Fruit fly (Drosophila melanogaster) whole organism, embryonic: ENCODE results near the gene CG12522.
A peak's percentile ranks its signal among the peaks of the same experiment; 100 is the strongest.

ENCODE experiments used
- Atf3 ChIP-seq: fragments of 200-800 bp; sonication (Bioruptor generic); optimal IDR thresholded peaks from 3 replicates; lab custom pipeline; 2016; ENCODE audit warnings: missing biosample characterization, missing genetic modification characterization
- Atf6 ChIP-seq: fragments of 200-800 bp; sonication (Bioruptor generic); IDR thresholded peaks from 2 replicates; pipeline ENCODE4 v1.3.6; 2022; ENCODE audit warnings: missing biosample characterization, missing genetic modification characterization
- CG1024 ChIP-seq: fragments of 200-800 bp; sonication (Bioruptor generic); IDR thresholded peaks from 2 replicates; pipeline ENCODE4 v1.3.6; 2022; ENCODE audit warnings: missing biosample characterization, missing genetic modification characterization
- CG10321 ChIP-seq: fragments of 200-800 bp; sonication (Bioruptor generic); IDR thresholded peaks from 2 replicates; pipeline ENCODE4 v1.3.6; 2022; ENCODE audit warnings: missing biosample characterization, missing genetic modification characterization
- CG10366 ChIP-seq: fragments of 200-800 bp; sonication (Bioruptor generic); IDR thresholded peaks from 2 replicates; pipeline ENCODE4 v1.3.6; 2022; ENCODE audit warnings: missing biosample characterization, missing genetic modification characterization
- CG11093 ChIP-seq: fragments of 200-800 bp; sonication (Bioruptor generic); IDR thresholded peaks from 3 replicates; pipeline ENCODE4 v1.3.6; 2022; ENCODE audit warnings: missing biosample characterization, missing genetic modification characterization
- CG12942 ChIP-seq: fragments of 200-800 bp; sonication (Bioruptor generic); optimal IDR thresholded peaks from 3 replicates; lab custom pipeline; 2016; ENCODE audit warnings: missing biosample characterization, missing genetic modification characterization
- CG15479 ChIP-seq: fragments of 200-800 bp; sonication (Bioruptor generic); optimal IDR thresholded peaks from 3 replicates; lab custom pipeline; 2019; ENCODE audit warnings: missing biosample characterization, mild to moderate bottlenecking, missing genetic modification characterization, moderate library complexity
- CG15696 ChIP-seq: fragments of 200-800 bp; sonication (Bioruptor generic); optimal IDR thresholded peaks from 2 replicates; lab custom pipeline; 2019; ENCODE audit warnings: missing biosample characterization, mild to moderate bottlenecking, missing genetic modification characterization, moderate library complexity
- CG18262 ChIP-seq: fragments of 200-800 bp; optimal IDR thresholded peaks from 3 replicates; lab custom pipeline; 2019; ENCODE audit warnings: missing biosample characterization, mild to moderate bottlenecking, missing genetic modification characterization, moderate library complexity
- CG31224 ChIP-seq: fragments of 200-800 bp; sonication (Bioruptor generic); IDR thresholded peaks from 2 replicates; pipeline ENCODE4 v1.3.6; 2022; ENCODE audit warnings: missing biosample characterization, missing genetic modification characterization
- CG34422 ChIP-seq: fragments of 200-800 bp; sonication (Bioruptor generic); IDR thresholded peaks from 3 replicates; pipeline ENCODE4 v1.3.6; 2022; ENCODE audit warnings: missing biosample characterization, missing genetic modification characterization
- CG3838 ChIP-seq: fragments of 200-800 bp; sonication (Bioruptor generic); optimal IDR thresholded peaks from 3 replicates; lab custom pipeline; 2016; ENCODE audit warnings: missing biosample characterization, missing genetic modification characterization
- CG3995 ChIP-seq: fragments of 200-800 bp; sonication (Bioruptor generic); optimal IDR thresholded peaks from 3 replicates; lab custom pipeline; 2016; ENCODE audit warnings: missing biosample characterization, missing genetic modification characterization
- CG42726 ChIP-seq: fragments of 200-800 bp; sonication (Bioruptor generic); IDR thresholded peaks from 2 replicates; pipeline ENCODE4 v1.3.6; 2022; ENCODE audit warnings: missing biosample characterization, missing genetic modification characterization; ENCODE audit not compliant: partially characterized antibody
- CG5180 ChIP-seq: fragments of 200-800 bp; sonication (Bioruptor generic); optimal IDR thresholded peaks from 3 replicates; lab custom pipeline; 2017; ENCODE audit warnings: missing biosample characterization, missing genetic modification characterization, mild to moderate bottlenecking, moderate library complexity, missing genetic modification reagents
- CG9609 ChIP-seq: fragments of 200-800 bp; sonication (Bioruptor generic); optimal IDR thresholded peaks from 3 replicates; lab custom pipeline; 2016; ENCODE audit warnings: missing biosample characterization, missing genetic modification characterization
- CTCF ChIP-seq: fragments of 200-800 bp; sonication (Bioruptor generic); optimal IDR thresholded peaks from 2 replicates; lab custom pipeline; 2017; ENCODE audit warnings: missing biosample characterization, mild to moderate bottlenecking, missing genetic modification characterization, moderate library complexity
- D ChIP-seq, 2 experiments: fragments of 200-800 bp in 1 of 2; fragments of >200 bp in 1 of 2; sonication (Bioruptor generic) in 1 of 2; optimal IDR thresholded peaks; 2 replicates in 1 of 2; 3 replicates in 1 of 2; lab custom pipeline; 2017; ENCODE audit warnings: mild to moderate bottlenecking in 1 of 2, missing biosample characterization in 1 of 2, missing genetic modification characterization in 1 of 2, missing genetic modification reagents in 1 of 2
- Deaf1 ChIP-seq: fragments of 200-800 bp; optimal IDR thresholded peaks from 3 replicates; lab custom pipeline; 2019; ENCODE audit warnings: missing biosample characterization, mild to moderate bottlenecking, missing genetic modification characterization, moderate library complexity
- Doc3 ChIP-seq: fragments of 200-800 bp; sonication (Bioruptor generic); IDR thresholded peaks from 3 replicates; pipeline ENCODE4 v1.3.6; 2022; ENCODE audit warnings: missing biosample characterization, missing genetic modification characterization; ENCODE audit not compliant: partially characterized antibody
- Dp ChIP-seq: fragments of 200-800 bp; sonication (Bioruptor generic); optimal IDR thresholded peaks from 2 replicates; lab custom pipeline; 2018; ENCODE audit warnings: missing biosample characterization, mild to moderate bottlenecking, missing genetic modification characterization, moderate library complexity
- E2f1 ChIP-seq: fragments of 200-800 bp; sonication (Bioruptor generic); IDR thresholded peaks from 2 replicates; pipeline ENCODE4 v1.3.6; 2022; ENCODE audit warnings: missing biosample characterization, missing genetic modification characterization
- Hand ChIP-seq: fragments of 200-800 bp; sonication (Bioruptor generic); optimal IDR thresholded peaks from 2 replicates; lab custom pipeline; 2017; ENCODE audit warnings: mild to moderate bottlenecking, missing biosample characterization, missing genetic modification reagents, missing genetic modification characterization
- MESR4 ChIP-seq: fragments of 200-800 bp; sonication (Bioruptor generic); optimal IDR thresholded peaks from 2 replicates; lab custom pipeline; 2018; ENCODE audit warnings: missing biosample characterization, mild to moderate bottlenecking, missing genetic modification characterization, moderate library complexity
- Poxn ChIP-seq: fragments of 200-800 bp; sonication (Bioruptor generic); IDR thresholded peaks from 2 replicates; pipeline ENCODE4 v1.3.6; 2022; ENCODE audit warnings: missing biosample characterization, missing genetic modification characterization
- Trl ChIP-seq, 3 experiments: fragments of >200 bp in 2 of 3; fragments of 200-800 bp in 1 of 3; sonication (Bioruptor generic) in 1 of 3; optimal IDR thresholded peaks; 2 replicates in 1 of 3; 3 replicates in 2 of 3; lab custom pipeline; 2016 to 2017; ENCODE audit warnings: missing biosample characterization in 1 of 3, missing genetic modification characterization in 1 of 3
- ara ChIP-seq: fragments of 200-800 bp; sonication (Bioruptor generic); IDR thresholded peaks from 2 replicates; pipeline ENCODE4 v1.3.6; 2022; ENCODE audit warnings: missing biosample characterization, missing genetic modification characterization
- az2 ChIP-seq: fragments of 200-800 bp; sonication (Bioruptor generic); optimal IDR thresholded peaks from 3 replicates; lab custom pipeline; 2016; ENCODE audit warnings: missing biosample characterization, missing genetic modification characterization
- bowl ChIP-seq: fragments of 200-800 bp; sonication (Bioruptor generic); IDR thresholded peaks from 2 replicates; pipeline ENCODE4 v1.3.6; 2022; ENCODE audit warnings: missing biosample characterization, missing genetic modification characterization
- bsh ChIP-seq, 2 experiments: fragments of 200-800 bp; sonication (Bioruptor generic); optimal IDR thresholded peaks; 2 replicates each; lab custom pipeline; 2017 to 2018; ENCODE audit warnings: mild to moderate bottlenecking in 2 of 2, missing biosample characterization in 2 of 2, missing genetic modification characterization in 2 of 2, moderate library complexity in 1 of 2
- caup ChIP-seq: fragments of 200-800 bp; sonication (Bioruptor generic); optimal IDR thresholded peaks from 3 replicates; lab custom pipeline; 2017; ENCODE audit warnings: missing biosample characterization, mild to moderate bottlenecking, missing genetic modification characterization, moderate library complexity; ENCODE audit not compliant: severe bottlenecking
- chm ChIP-seq: fragments of 200-800 bp; sonication (Bioruptor generic); IDR thresholded peaks from 2 replicates; pipeline ENCODE4 v1.3.6; 2022; ENCODE audit warnings: missing biosample characterization, missing genetic modification characterization
- dimm ChIP-seq: fragments of 200-800 bp; sonication (Bioruptor generic); IDR thresholded peaks from 2 replicates; pipeline ENCODE4 v1.3.6; 2022; ENCODE audit warnings: missing biosample characterization, missing genetic modification characterization
- gcm ChIP-seq: fragments of 200-800 bp; sonication (Bioruptor generic); optimal IDR thresholded peaks from 2 replicates; lab custom pipeline; 2019; ENCODE audit warnings: missing biosample characterization, mild to moderate bottlenecking, missing genetic modification characterization, moderate library complexity
- gem ChIP-seq: fragments of 200-800 bp; sonication (Bioruptor generic); optimal IDR thresholded peaks from 2 replicates; lab custom pipeline; 2019; ENCODE audit warnings: missing biosample characterization, mild to moderate bottlenecking, missing genetic modification characterization, moderate library complexity
- grn ChIP-seq: fragments of 200-800 bp; sonication (Bioruptor generic); optimal IDR thresholded peaks from 3 replicates; lab custom pipeline; 2017; ENCODE audit warnings: missing biosample characterization, missing genetic modification characterization
- odd ChIP-seq: fragments of 200-800 bp; sonication (Bioruptor generic); optimal IDR thresholded peaks from 2 replicates; lab custom pipeline; 2017; ENCODE audit warnings: missing biosample characterization, mild to moderate bottlenecking, missing genetic modification characterization
- pb ChIP-seq: fragments of 200-800 bp; sonication (Bioruptor generic); optimal IDR thresholded peaks from 3 replicates; lab custom pipeline; 2016; ENCODE audit warnings: missing biosample characterization, missing genetic modification characterization
- pfk ChIP-seq: fragments of 200-800 bp; sonication (Bioruptor generic); optimal IDR thresholded peaks from 2 replicates; lab custom pipeline; 2018; ENCODE audit warnings: missing biosample characterization, mild to moderate bottlenecking, missing genetic modification characterization, moderate library complexity
- pho ChIP-seq: fragments of 200-800 bp; sonication (Bioruptor generic); optimal IDR thresholded peaks from 2 replicates; lab custom pipeline; 2016; ENCODE audit warnings: missing biosample characterization, missing genetic modification characterization
- tll ChIP-seq, 2 experiments: fragments of 200-800 bp in 1 of 2; fragments of >200 bp in 1 of 2; sonication (Bioruptor generic) in 1 of 2; optimal IDR thresholded peaks; 2 replicates each; lab custom pipeline; 2017 to 2019; ENCODE audit warnings: missing biosample characterization in 2 of 2, missing genetic modification characterization in 2 of 2, mild to moderate bottlenecking in 1 of 2, moderate library complexity in 1 of 2
- tup ChIP-seq: fragments of 200-800 bp; sonication (Bioruptor generic); optimal IDR thresholded peaks from 2 replicates; lab custom pipeline; 2016; ENCODE audit warnings: missing biosample characterization, mild to moderate bottlenecking, missing genetic modification characterization, moderate library complexity
- twi ChIP-seq: fragments of 200-800 bp; optimal IDR thresholded peaks from 2 replicates; lab custom pipeline; 2019; ENCODE audit warnings: missing biosample characterization, mild to moderate bottlenecking, missing genetic modification characterization, moderate library complexity
- unc-4 ChIP-seq: fragments of 200-800 bp; sonication (Bioruptor generic); IDR thresholded peaks from 2 replicates; pipeline ENCODE4 v1.3.6; 2022; ENCODE audit warnings: missing biosample characterization, missing genetic modification characterization; ENCODE audit not compliant: partially characterized antibody
- wek ChIP-seq: fragments of 200-800 bp; sonication (Bioruptor generic); optimal IDR thresholded peaks from 3 replicates; lab custom pipeline; 2018; ENCODE audit warnings: missing biosample characterization, mild to moderate bottlenecking, missing genetic modification characterization, moderate library complexity
- wor ChIP-seq: fragments of 200-800 bp; sonication (Bioruptor generic); IDR thresholded peaks from 2 replicates; pipeline ENCODE4 v1.3.6; 2022; ENCODE audit warnings: missing biosample characterization, missing genetic modification characterization
- zf30C ChIP-seq: fragments of 200-800 bp; sonication (Bioruptor generic); optimal IDR thresholded peaks from 3 replicates; lab custom pipeline; 2018; ENCODE audit warnings: missing biosample characterization, mild to moderate bottlenecking, missing genetic modification characterization

Gene CG12522

dm6 chr3L:11074043-11074853, 33.8 kb upstream of the CG12522 start, which contains the start of the genes Pfdn2 and Noc1 (continued):
- TF ChIP-seq D (optimal IDR thresholded peaks at IDR 0.05; lab: Kevin White, UChicago) (peak; percentile 73), D (GFP tag; optimal IDR thresholded peaks at IDR 0.05; lab: Kevin White, UChicago) (no peak), az2 (GFP tag; lab: Kevin White, UChicago) (peak; percentile 61), gem (tag; lab: Kevin White, UChicago) (no peak), odd (GFP tag; lab: Kevin White, UChicago) (no peak), pfk (GFP tag; lab: Kevin White, UChicago) (no peak), CG15696 (tag; lab: Kevin White, UChicago) (peak; percentile 54), chm (no peak), Atf3 (no peak), Hand (no peak), grn (no peak), unc-4 (GFP tag; lab: Robert Waterston, UW) (no peak), pho (GFP tag; lab: Kevin White, UChicago) (no peak), caup (GFP tag; lab: Kevin White, UChicago) (no peak), CG1024 (GFP tag; lab: Robert Waterston, UW) (no peak), CG10321 (GFP tag; lab: Robert Waterston, UW) (no peak), tup (GFP tag; lab: Kevin White, UChicago) (no peak), Atf6 (no peak), Dp (GFP tag; lab: Kevin White, UChicago) (peak; percentile 7), CG3838 (GFP tag; lab: Kevin White, UChicago) (no peak), twi (peak; percentile 82), CG18262 (tag; lab: Kevin White, UChicago) (peak; percentile 66), tll (GFP tag; optimal IDR thresholded peaks at IDR 0.05; lab: Kevin White, UChicago) (no peak), E2f1 (GFP tag; lab: Robert Waterston, UW) (peak; percentile 42; the same call in 1 of the 2 replicates), bowl (GFP tag; lab: Robert Waterston, UW) (no peak), CG12942 (peak; percentile 56), wor (GFP tag; lab: Robert Waterston, UW) (no peak), dimm (GFP tag; lab: Robert Waterston, UW) (no peak), ara (GFP tag; lab: Robert Waterston, UW) (peak; percentile 9; the same call in 1 of the 2 replicates), bsh (GFP tag; optimal IDR thresholded peaks at IDR 0.05; lab: Kevin White, UChicago) (peak in 1 of 2 experiments; percentile 62), CTCF (GFP tag; lab: Kevin White, UChicago) (no peak), CG15479 (peak; percentile 6), CG11093 (no peak), Doc3 (GFP tag; lab: Robert Waterston, UW) (0 out of 3 replicates have a peak, but pooled peaks have one; percentile 35), pb (GFP tag; lab: Kevin White, UChicago) (no peak), wek (GFP tag; lab: Kevin White, UChicago) (no peak), Trl (optimal IDR thresholded peaks at IDR 0.05; lab: Kevin White, UChicago) (no peak), Trl (GFP tag; optimal IDR thresholded peaks at IDR 0.05; lab: Kevin White, UChicago) (peak; percentile 32), CG34422 (GFP tag; lab: Robert Waterston, UW) (peak; percentile 35; the same call in 1 of the 3 replicates), gcm (GFP tag; lab: Kevin White, UChicago) (no peak), Deaf1 (tag; lab: Kevin White, UChicago) (no peak), CG42726 (GFP tag; lab: Robert Waterston, UW) (no peak), CG9609 (GFP tag; lab: Kevin White, UChicago) (no peak), zf30C (no peak), CG31224 (GFP tag; lab: Robert Waterston, UW) (peak; percentile 32; the same call in 1 of the 2 replicates), MESR4 (peak; percentile 86), CG3995 (peak; percentile 60), CG5180 (GFP tag; lab: Kevin White, UChicago) (no peak), Poxn (GFP tag; lab: Robert Waterston, UW) (no peak), CG10366 (GFP tag; lab: Robert Waterston, UW) (peak; percentile 50; the same call in 1 of the 2 replicates)
